Worm (Caenorhabditis elegans) whole organism, midembryonic: ENCODE data around the gene T25B9.5.

Source experiments
- T22C8.4 ChIP-seq: fragments of 200-800 bp; sonication (Bioruptor generic); IDR thresholded peaks from 2 replicates; pipeline ENCODE4 v1.3.6; 2022; ENCODE audit warnings: missing genetic modification characterization, missing compliant biosample characterization
- cog-1 ChIP-seq: sonication (generic microtip); optimal IDR thresholded peaks from 2 replicates; lab custom pipeline; 2016; ENCODE audit warnings: missing genetic modification characterization, missing compliant biosample characterization
- flt-1 ChIP-seq: fragments of 200-800 bp; sonication (Bioruptor generic); IDR thresholded peaks from 2 replicates; pipeline ENCODE4 v1.3.6; 2022; ENCODE audit warnings: missing genetic modification characterization, missing compliant biosample characterization
- klf-2 ChIP-seq: fragments of 200-800 bp; sonication (Bioruptor generic); conservative IDR thresholded peaks from 2 replicates; pipeline ENCODE4 v1.3.6; 2022; ENCODE audit warnings: missing genetic modification reagents, missing genetic modification characterization, missing compliant biosample characterization
- med-1 ChIP-seq: sonication (generic microtip); optimal IDR thresholded peaks from 2 replicates; lab custom pipeline; 2017; ENCODE audit warnings: missing genetic modification characterization, mild to moderate bottlenecking, missing compliant biosample characterization, antibody characterized with exemption, missing genetic modification reagents; ENCODE audit not compliant: insufficient read depth
- ref-1 ChIP-seq: fragments of 200-800 bp; sonication (Bioruptor generic); conservative IDR thresholded peaks from 2 replicates; pipeline ENCODE4 v1.3.6; 2022; ENCODE audit warnings: missing genetic modification reagents, missing genetic modification characterization, missing compliant biosample characterization
- tab-1 ChIP-seq: fragments of 200-800 bp; sonication (Bioruptor generic); IDR thresholded peaks from 2 replicates; pipeline ENCODE4 v1.3.6; 2022; ENCODE audit warnings: missing genetic modification characterization, missing compliant biosample characterization
- ztf-23 ChIP-seq: fragments of 200-800 bp; sonication (Bioruptor generic); IDR thresholded peaks from 2 replicates; pipeline ENCODE4 v1.3.6; 2022; ENCODE audit warnings: missing genetic modification reagents, missing genetic modification characterization, missing compliant biosample characterization
- ztf-29 ChIP-seq: fragments of 200-800 bp; sonication (Bioruptor generic); IDR thresholded peaks from 2 replicates; pipeline ENCODE4 v1.3.6; 2022; ENCODE audit warnings: missing genetic modification reagents, missing genetic modification characterization, missing compliant biosample characterization

Gene T25B9.5

DNA sequence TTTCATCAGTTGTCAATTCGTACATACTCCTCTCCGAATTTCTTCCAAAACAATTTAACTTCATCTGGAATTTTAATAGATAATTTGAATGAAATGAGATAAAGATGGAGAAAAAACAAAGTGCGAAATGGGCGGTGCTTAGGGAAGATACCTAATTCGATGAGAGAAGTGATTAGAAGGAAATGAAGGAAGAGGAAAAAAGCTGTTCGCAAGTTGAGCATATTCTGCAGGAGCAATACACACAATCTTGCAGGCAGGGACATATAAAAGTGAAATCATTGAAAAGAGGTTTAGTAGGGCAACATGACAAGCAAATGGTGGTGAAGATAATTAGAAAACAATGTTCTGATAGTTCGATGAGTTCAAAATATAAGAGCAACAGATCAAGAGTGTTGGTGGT, 42.9 kb downstream of the T25B9.5 start, which contains the start of gene glb-21:
Gene glb-21, minus strand, starts transcription at position 66 of the 400 bp plus-strand sequence.
- no peak for TF ChIP-seq T22C8.4 (GFP tag; lab: Robert Waterston, UW)
- TF ChIP-seq ztf-23: no peak
- TF ChIP-seq cog-1: no peak
- no peak for TF ChIP-seq flt-1 (GFP tag; lab: Robert Waterston, UW)
- no peak for TF ChIP-seq med-1 (GFP tag; lab: Kevin White, UChicago)
- TF ChIP-seq tab-1 (GFP tag; lab: Robert Waterston, UW): no peak
- TF ChIP-seq ztf-29: no peak

DNA sequence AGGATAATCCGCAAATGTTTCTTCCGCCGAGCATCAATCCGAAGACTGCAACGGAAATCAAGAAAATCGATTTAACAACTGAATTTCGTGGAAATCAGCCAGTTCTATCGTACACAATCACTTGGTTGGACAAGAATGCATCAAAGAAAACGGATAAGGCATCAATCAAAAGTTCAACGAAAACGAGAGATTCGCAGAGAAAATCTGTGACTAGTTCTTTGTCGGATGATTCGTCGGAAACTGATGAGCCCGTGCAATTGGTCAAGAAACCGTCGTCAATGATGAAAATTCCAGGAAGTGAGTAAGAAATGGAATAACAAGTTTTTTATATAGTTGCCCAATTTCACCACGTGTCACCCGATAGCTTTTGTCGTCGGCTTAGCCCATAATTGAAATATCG, 48.5 kb downstream of the T25B9.5 start, which contains the start of gene R102.6:
Gene R102.6, minus strand, starts transcription at position 101 of the 400 bp plus-strand sequence.
- TF ChIP-seq tab-1 (GFP tag; lab: Robert Waterston, UW) (no peak), flt-1 (GFP tag; lab: Robert Waterston, UW) (no peak), ref-1 (GFP tag; lab: Robert Waterston, UW) (no peak), T22C8.4 (GFP tag; lab: Robert Waterston, UW) (no peak), klf-2 (no peak), cog-1 (no peak), ztf-29 (no peak), med-1 (GFP tag; lab: Kevin White, UChicago) (no peak), ztf-23 (no peak)

DNA sequence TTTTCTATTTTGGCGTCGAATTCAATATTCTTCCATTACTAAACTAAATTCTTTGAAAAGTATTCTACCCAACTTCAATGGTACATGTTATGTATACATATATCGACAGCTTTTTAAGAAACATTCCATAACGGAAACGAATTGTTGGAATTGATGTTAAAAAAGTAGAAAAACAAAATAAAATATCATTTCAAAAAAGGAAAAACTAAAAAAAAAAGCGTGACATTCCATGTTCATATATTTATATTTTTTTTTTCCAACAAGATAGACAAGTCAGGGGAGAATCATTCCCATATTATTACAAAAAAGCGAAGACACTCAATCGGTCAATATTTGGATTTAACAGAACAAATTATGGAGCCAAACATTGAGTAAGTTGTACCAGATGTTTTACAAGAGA, 49.4 kb downstream of the T25B9.5 start, which contains the start of gene R102.10:
Gene R102.10, plus strand, starts transcription at position 301 of the 400 bp plus-strand sequence.
- TF ChIP-seq ref-1 (GFP tag; lab: Robert Waterston, UW) (no peak), flt-1 (GFP tag; lab: Robert Waterston, UW) (no peak), ztf-29 (no peak), ztf-23 (no peak), tab-1 (GFP tag; lab: Robert Waterston, UW) (no peak)
